Fruit fly (Drosophila melanogaster) whole organism, pupa: ENCODE results near the gene CG3337.

Experiments
- CG10348 ChIP-seq: fragments of 200-800 bp; sonication (Bioruptor generic); IDR thresholded peaks from 2 replicates; pipeline ENCODE4 v1.3.6; 2022; ENCODE audit warnings: missing biosample characterization, missing genetic modification characterization
- CG12605 ChIP-seq: fragments of 200-800 bp; sonication (Bioruptor generic); IDR thresholded peaks from 2 replicates; pipeline ENCODE4 v1.3.6; 2022; ENCODE audit warnings: missing biosample characterization, missing genetic modification characterization
- CG13204 ChIP-seq: fragments of 200-800 bp; sonication (Bioruptor generic); optimal IDR thresholded peaks from 2 replicates; lab custom pipeline; 2018; ENCODE audit warnings: missing biosample characterization, mild to moderate bottlenecking, missing genetic modification characterization, moderate library complexity
- CG14655 ChIP-seq: fragments of 200-800 bp; sonication (Bioruptor generic); optimal IDR thresholded peaks from 3 replicates; lab custom pipeline; 2017; ENCODE audit warnings: mild to moderate bottlenecking, missing biosample characterization, missing genetic modification reagents, missing genetic modification characterization
- CG15710 ChIP-seq: fragments of 200-800 bp; sonication (Bioruptor generic); optimal IDR thresholded peaks from 2 replicates; lab custom pipeline; 2018; ENCODE audit warnings: missing biosample characterization, mild to moderate bottlenecking, missing genetic modification characterization, moderate library complexity
- CG17806 ChIP-seq: fragments of 200-800 bp; sonication (Bioruptor generic); optimal IDR thresholded peaks from 2 replicates; lab custom pipeline; 2018; ENCODE audit warnings: missing biosample characterization, mild to moderate bottlenecking, missing genetic modification characterization, moderate library complexity
- CG32121 ChIP-seq: fragments of 200-800 bp; sonication (Bioruptor generic); IDR thresholded peaks from 2 replicates; pipeline ENCODE4 v1.3.6; 2022; ENCODE audit warnings: missing biosample characterization, missing genetic modification characterization
- CG34367 ChIP-seq: fragments of 200-800 bp; sonication (Bioruptor generic); optimal IDR thresholded peaks from 2 replicates; lab custom pipeline; 2018; ENCODE audit warnings: missing biosample characterization, mild to moderate bottlenecking, missing genetic modification characterization
- CG4496 ChIP-seq: fragments of 200-800 bp; sonication (Bioruptor generic); IDR thresholded peaks from 3 replicates; pipeline ENCODE4 v1.3.6; 2022; ENCODE audit warnings: missing biosample characterization, missing genetic modification characterization
- CG8159 ChIP-seq: fragments of 200-800 bp; sonication (Bioruptor generic); optimal IDR thresholded peaks from 3 replicates; lab custom pipeline; 2018; ENCODE audit warnings: missing biosample characterization, mild to moderate bottlenecking, missing genetic modification characterization, moderate library complexity
- CG8301 ChIP-seq: fragments of 200-800 bp; sonication (Bioruptor generic); optimal IDR thresholded peaks from 2 replicates; lab custom pipeline; 2018; ENCODE audit warnings: missing biosample characterization, mild to moderate bottlenecking, missing genetic modification characterization
- CG9948 ChIP-seq: fragments of 200-800 bp; sonication (Bioruptor generic); optimal IDR thresholded peaks from 2 replicates; lab custom pipeline; 2018; ENCODE audit warnings: missing biosample characterization, mild to moderate bottlenecking, missing genetic modification characterization, moderate library complexity
- D1 ChIP-seq: fragments of 200-800 bp; sonication (Bioruptor generic); optimal IDR thresholded peaks from 2 replicates; lab custom pipeline; 2018; ENCODE audit warnings: missing biosample characterization, mild to moderate bottlenecking, missing genetic modification characterization, moderate library complexity
- EcR ChIP-seq: fragments of 200-800 bp; sonication (Bioruptor generic); optimal IDR thresholded peaks from 3 replicates; lab custom pipeline; 2019; ENCODE audit warnings: missing biosample characterization, missing genetic modification characterization, mild to moderate bottlenecking, moderate library complexity, missing genetic modification reagents
- Ets98B ChIP-seq: fragments of 200-800 bp; sonication (Bioruptor generic); IDR thresholded peaks from 2 replicates; pipeline ENCODE4 v1.3.6; 2022; ENCODE audit warnings: missing biosample characterization, missing genetic modification characterization
- Pif1A ChIP-seq: fragments of 200-800 bp; sonication (Bioruptor generic); optimal IDR thresholded peaks from 3 replicates; lab custom pipeline; 2016; ENCODE audit warnings: missing biosample characterization, missing genetic modification characterization
- Pif1B ChIP-seq: fragments of 200-800 bp; sonication (Bioruptor generic); optimal IDR thresholded peaks from 3 replicates; lab custom pipeline; 2016; ENCODE audit warnings: missing biosample characterization, missing genetic modification characterization
- Snoo ChIP-seq: fragments of 200-800 bp; sonication (Bioruptor generic); optimal IDR thresholded peaks from 3 replicates; lab custom pipeline; 2017; ENCODE audit warnings: missing biosample characterization, mild to moderate bottlenecking, missing genetic modification characterization, inconsistent platforms
- fd96Ca ChIP-seq: fragments of 200-800 bp; sonication (Bioruptor generic); IDR thresholded peaks from 3 replicates; pipeline ENCODE4 v1.3.6; 2022; ENCODE audit warnings: missing biosample characterization, missing genetic modification characterization
- gl ChIP-seq: fragments of 200-800 bp; sonication (Bioruptor generic); optimal IDR thresholded peaks from 2 replicates; lab custom pipeline; 2018; ENCODE audit warnings: missing biosample characterization, mild to moderate bottlenecking, missing genetic modification characterization
- rn ChIP-seq: fragments of 200-800 bp; sonication (Bioruptor generic); IDR thresholded peaks from 2 replicates; pipeline ENCODE4 v1.3.6; 2022; ENCODE audit warnings: missing biosample characterization, missing genetic modification characterization

Gene CG3337

dm6 chr3R:21190797-21191401 lies 32.5 kb downstream of the CG3337 start:
- TF ChIP-seq Snoo (peak; percentile 22), Pif1B (GFP tag; lab: Kevin White, UChicago) (no peak), fd96Ca (GFP tag; lab: Robert Waterston, UW) (no peak), Pif1A (GFP tag; lab: Kevin White, UChicago) (no peak), CG13204 (GFP tag; lab: Kevin White, UChicago) (peak; percentile 15), rn (GFP tag; lab: Robert Waterston, UW) (no peak)

dm6 chr3R:21189520-21190180 lies 33.7 kb downstream of the CG3337 start:
- no peak for TF ChIP-seq D1 (tag; lab: Kevin White, UChicago)
- TF ChIP-seq CG8301 (tag; lab: Kevin White, UChicago): no peak
- TF ChIP-seq CG17806 (tag; lab: Kevin White, UChicago): no peak
- TF ChIP-seq CG34367 (tag; lab: Kevin White, UChicago): no peak
- no peak for TF ChIP-seq gl (tag; lab: Kevin White, UChicago)
- no peak for TF ChIP-seq Pif1B (GFP tag; lab: Kevin White, UChicago)
- TF ChIP-seq CG10348 (GFP tag; lab: Robert Waterston, UW): no peak
- TF ChIP-seq CG8159 (tag; lab: Kevin White, UChicago): no peak
- no peak for TF ChIP-seq CG9948 (tag; lab: Kevin White, UChicago)
- no peak for TF ChIP-seq CG12605 (GFP tag; lab: Robert Waterston, UW)
- TF ChIP-seq Pif1A (GFP tag; lab: Kevin White, UChicago): no peak
- TF ChIP-seq Ets98B: no peak
- no peak for TF ChIP-seq rn (GFP tag; lab: Robert Waterston, UW)
- TF ChIP-seq Snoo: no peak
- TF ChIP-seq CG14655 (GFP tag; lab: Kevin White, UChicago): no peak
- no peak for TF ChIP-seq CG13204 (GFP tag; lab: Kevin White, UChicago)
- no peak for TF ChIP-seq CG32121
- no peak for TF ChIP-seq CG4496 (GFP tag; lab: Robert Waterston, UW)
- TF ChIP-seq CG15710 (tag; lab: Kevin White, UChicago): no peak
- TF ChIP-seq, all 21 proteins: peak for 0

- TF ChIP-seq CG8159 (tag; lab: Kevin White, UChicago) (no peak), D1 (tag; lab: Kevin White, UChicago) (peak; percentile 33), CG32121 (peak; percentile 69; the same call in 1 of the 2 replicates), CG15710 (tag; lab: Kevin White, UChicago) (no peak), CG17806 (tag; lab: Kevin White, UChicago) (no peak), Pif1A (GFP tag; lab: Kevin White, UChicago) (peak; percentile 8), CG9948 (tag; lab: Kevin White, UChicago) (no peak), CG12605 (GFP tag; lab: Robert Waterston, UW) (0 out of 2 replicates have a peak, but pooled peaks have one; percentile 23), fd96Ca (GFP tag; lab: Robert Waterston, UW) (no peak), rn (GFP tag; lab: Robert Waterston, UW) (no peak), CG8301 (tag; lab: Kevin White, UChicago) (no peak), CG10348 (GFP tag; lab: Robert Waterston, UW) (no peak), Snoo (no peak), CG13204 (GFP tag; lab: Kevin White, UChicago) (peak; percentile 100), gl (tag; lab: Kevin White, UChicago) (no peak), EcR (GFP tag; lab: Kevin White, UChicago) (peak; percentile 64), CG4496 (GFP tag; lab: Robert Waterston, UW) (peak; percentile 44; the same call in 1 of the 3 replicates), Ets98B (peak; percentile 39; the same call in 1 of the 2 replicates), Pif1B (GFP tag; lab: Kevin White, UChicago) (peak; percentile 44), CG14655 (GFP tag; lab: Kevin White, UChicago) (no peak), CG34367 (tag; lab: Kevin White, UChicago) (no peak)
- TF ChIP-seq, all 21 proteins: peak for 9
Observed at dm6 chr3R:21188540-21189276, 34.7 kb downstream of the CG3337 start.

dm6 chr3R:21187394-21188392 lies 35.7 kb downstream of the CG3337 start:
- TF ChIP-seq CG14655 (GFP tag; lab: Kevin White, UChicago): no peak
- no peak for TF ChIP-seq D1 (tag; lab: Kevin White, UChicago)
- TF ChIP-seq fd96Ca (GFP tag; lab: Robert Waterston, UW): no peak
- TF ChIP-seq CG8301 (tag; lab: Kevin White, UChicago): no peak
- TF ChIP-seq Pif1A (GFP tag; lab: Kevin White, UChicago): no peak
- TF ChIP-seq CG13204 (GFP tag; lab: Kevin White, UChicago): no peak
- no peak for TF ChIP-seq CG34367 (tag; lab: Kevin White, UChicago)
